Worm (Caenorhabditis elegans) whole organism, dauer: ENCODE measurements around the gene K09E4.1.

Experiments
- unc-62 ChIP-seq: sonication (generic microtip); optimal IDR thresholded peaks from 2 replicates; lab custom pipeline; 2017; ENCODE audit warnings: missing biosample characterization, missing genetic modification reagents, missing genetic modification characterization

K09E4.1 gene

DNA sequence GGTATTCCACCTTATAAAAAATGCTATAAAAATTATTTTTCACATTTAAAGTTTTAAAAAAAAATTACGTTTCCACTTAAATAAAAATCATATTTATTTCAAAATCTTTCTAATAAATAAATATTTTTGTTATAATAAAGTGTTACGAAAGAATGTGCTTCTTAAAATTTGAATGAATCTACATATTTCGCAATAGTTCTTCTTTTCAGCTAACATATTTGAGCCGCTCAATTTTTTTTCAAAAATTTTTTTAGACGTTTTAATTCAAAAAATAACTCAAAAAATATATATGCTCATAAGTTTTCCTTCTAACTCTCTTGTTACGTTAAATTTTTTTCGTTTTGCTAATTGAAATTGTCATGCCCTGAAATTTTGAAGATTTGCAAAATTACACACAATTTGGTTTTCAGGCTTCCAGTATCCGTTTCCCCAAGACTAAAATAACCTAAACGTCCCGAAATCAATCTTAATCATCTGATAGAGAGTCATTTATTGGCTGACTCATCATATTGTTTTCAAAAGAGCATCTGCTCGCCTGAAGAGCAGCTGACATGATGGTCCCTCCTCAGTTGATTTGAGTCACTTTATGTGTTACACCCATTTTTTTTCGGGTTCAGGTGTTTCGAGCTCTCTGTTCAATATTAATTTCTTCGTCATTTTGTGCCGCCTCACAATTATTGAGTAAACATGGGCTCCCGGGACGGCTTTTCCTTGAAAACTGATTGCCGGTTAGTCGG, 40.8 kb downstream of the K09E4.1 start, which contains the start of gene efhd-1:
efhd-1 (plus strand) TSS at position 582 of the 737 bp plus-strand sequence.
- TF ChIP-seq unc-62 = no peak

DNA sequence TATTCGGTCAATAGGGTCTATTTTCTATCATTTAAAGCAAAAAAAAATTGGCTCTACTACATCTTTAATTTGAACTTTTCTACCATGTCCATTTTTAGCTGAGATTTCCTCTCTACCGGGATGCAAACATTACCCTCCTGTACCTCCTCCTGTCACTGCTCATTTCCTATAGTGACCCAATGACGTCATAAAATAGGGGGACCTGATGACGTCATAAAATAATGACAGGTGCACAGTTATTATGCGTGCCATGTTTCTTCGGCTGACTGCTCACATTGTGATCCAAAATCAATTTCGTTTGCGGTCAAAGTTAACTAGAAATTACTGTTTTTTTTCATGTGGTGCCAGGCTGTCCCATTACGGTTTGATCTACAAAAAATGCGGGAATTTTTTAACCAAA, 49.3 kb downstream of the K09E4.1 start:
- TF ChIP-seq unc-62 = no peak

DNA sequence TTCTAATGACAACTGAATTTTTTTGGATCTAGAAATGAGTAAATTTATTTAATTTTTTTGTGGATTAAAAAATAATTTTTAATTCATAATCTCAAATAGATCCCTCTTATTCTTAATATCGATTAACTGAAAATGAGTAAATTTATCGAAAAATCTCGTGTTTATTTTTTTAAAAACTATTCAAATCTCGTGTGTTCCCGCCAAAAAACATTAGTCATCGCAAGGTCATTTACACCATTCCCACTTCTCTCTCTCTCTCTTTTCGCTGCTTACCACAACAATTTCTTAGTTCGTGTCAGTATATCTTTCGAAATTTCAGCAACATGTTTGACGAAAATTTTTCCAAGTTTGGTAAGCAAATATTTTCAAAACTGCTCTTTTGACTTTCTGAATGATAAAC, 49.8 kb downstream of the K09E4.1 start:
- TF ChIP-seq unc-62 = no peak
